Fruit fly (Drosophila melanogaster) whole organism: ENCODE data around the gene CG14687.

Experiments
- CG8478 ChIP-seq: fragments of >200 bp; optimal IDR thresholded peaks from 2 replicates; lab custom pipeline; 2018; ENCODE audit warnings: inconsistent platforms
- Dll ChIP-seq: fragments of >200 bp; optimal IDR thresholded peaks from 2 replicates; lab custom pipeline; 2017
- pan ChIP-seq: fragments of >200 bp; optimal IDR thresholded peaks from 2 replicates; lab custom pipeline; 2017
- psq ChIP-seq: fragments of >200 bp; optimal IDR thresholded peaks from 2 replicates; lab custom pipeline; 2017
- usp ChIP-seq: fragments of >200 bp; optimal IDR thresholded peaks from 2 replicates; lab custom pipeline; 2017; ENCODE audit warnings: missing biosample characterization, missing genetic modification characterization, mixed read lengths

DNA sequence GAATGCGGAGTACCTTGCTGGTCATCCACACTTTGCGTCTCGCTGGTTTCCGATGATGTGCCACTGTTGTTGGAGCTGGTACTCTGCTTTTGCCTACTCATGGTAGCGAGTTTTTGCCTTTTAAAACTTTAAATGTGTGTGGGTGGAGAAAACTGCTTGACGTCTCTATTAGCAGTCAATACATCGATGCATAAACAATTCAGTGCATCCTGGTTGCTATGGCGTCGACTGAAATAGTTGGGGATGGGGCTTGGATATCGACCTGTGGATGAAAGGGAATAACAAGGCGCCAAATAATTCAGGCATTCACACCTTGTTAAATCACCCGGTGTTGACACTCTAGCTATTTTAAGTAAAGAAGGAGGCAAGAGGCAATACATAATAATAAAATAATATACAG is 10.5 kb upstream of the CG14687 start, which contains the start of gene CG42633:
- no peak for TF ChIP-seq psq
- TF ChIP-seq usp (GFP tag; lab: Kevin White, UChicago) = no peak
- no peak for TF ChIP-seq CG8478 (lab: Kevin White, UChicago)
- TF ChIP-seq Dll (lab: Kevin White, UChicago) = no peak
- no peak for TF ChIP-seq pan
